Worm (Caenorhabditis elegans) whole organism, mixed stage, embryonic: ENCODE data around the gene abu-13.

Experiments used
- blmp-1 ChIP-seq: fragments of 150-350 bp; optimal IDR thresholded peaks from 2 replicates; lab custom pipeline; 2014; ENCODE audit warnings: missing biosample characterization, missing genetic modification characterization
- ceh-43 ChIP-seq: fragments of 200-800 bp; sonication (Bioruptor generic); optimal IDR thresholded peaks from 2 replicates; lab custom pipeline; 2018; ENCODE audit warnings: mild to moderate bottlenecking, missing genetic modification characterization, moderate library complexity, missing compliant biosample characterization
- elt-1 ChIP-seq: sonication (generic microtip); optimal IDR thresholded peaks from 2 replicates; lab custom pipeline; 2017; ENCODE audit warnings: missing genetic modification characterization, mild to moderate bottlenecking, missing compliant biosample characterization, antibody characterized with exemption, moderate library complexity, borderline replicate concordance; ENCODE audit not compliant: insufficient read depth
- ham-2 ChIP-seq: fragments of 200-800 bp; sonication (Bioruptor generic); optimal IDR thresholded peaks from 2 replicates; lab custom pipeline; 2018; ENCODE audit warnings: mild to moderate bottlenecking, missing genetic modification characterization, missing compliant biosample characterization
- lin-13 ChIP-seq: fragments of 150-350 bp; optimal IDR thresholded peaks from 2 replicates; lab custom pipeline; 2014; ENCODE audit warnings: missing biosample characterization, missing genetic modification characterization
- lsy-2 ChIP-seq: fragments of 150-350 bp; optimal IDR thresholded peaks from 2 replicates; lab custom pipeline; 2014; ENCODE audit warnings: missing biosample characterization, missing genetic modification characterization
- mls-2 ChIP-seq: sonication (generic microtip); optimal IDR thresholded peaks from 2 replicates; lab custom pipeline; 2016; ENCODE audit warnings: mild to moderate bottlenecking, missing genetic modification characterization, moderate library complexity, missing compliant biosample characterization
- nhr-12 ChIP-seq: fragments of 150-350 bp; optimal IDR thresholded peaks from 2 replicates; lab custom pipeline; 2014; ENCODE audit warnings: missing biosample characterization, missing genetic modification characterization
- nhr-237 ChIP-seq: fragments of 150-350 bp; optimal IDR thresholded peaks from 2 replicates; lab custom pipeline; 2014; ENCODE audit warnings: missing biosample characterization, missing genetic modification characterization
- sem-2 ChIP-seq: fragments of 200-800 bp; sonication (Bioruptor generic); optimal IDR thresholded peaks from 2 replicates; lab custom pipeline; 2018; ENCODE audit warnings: mild to moderate bottlenecking, missing genetic modification characterization, missing compliant biosample characterization
- unc-120 ChIP-seq: sonication (generic microtip); optimal IDR thresholded peaks from 2 replicates; lab custom pipeline; 2017; ENCODE audit warnings: missing genetic modification characterization, missing compliant biosample characterization; ENCODE audit not compliant: poor library complexity, severe bottlenecking
- unc-62 ChIP-seq: fragments of 150-350 bp; optimal IDR thresholded peaks from 2 replicates; lab custom pipeline; 2014; ENCODE audit warnings: missing biosample characterization, missing genetic modification reagents, missing genetic modification characterization
- zip-8 ChIP-seq: fragments of 150-350 bp; optimal IDR thresholded peaks from 2 replicates; lab custom pipeline; 2014; ENCODE audit warnings: missing biosample characterization, missing genetic modification characterization
- ztf-11 ChIP-seq: fragments of 150-350 bp; optimal IDR thresholded peaks from 2 replicates; lab custom pipeline; 2014; ENCODE audit warnings: missing biosample characterization, missing genetic modification characterization

- TF ChIP-seq unc-62 (GFP tag; lab: Kevin White, UChicago) = no peak
- TF ChIP-seq lsy-2 (tag; lab: Kevin White, UChicago) = no peak
- no peak for TF ChIP-seq mls-2 (tag; lab: Kevin White, UChicago)
- TF ChIP-seq ztf-11 (tag; lab: Kevin White, UChicago) = no peak
- no peak for TF ChIP-seq nhr-12 (tag; lab: Kevin White, UChicago)
- no peak for TF ChIP-seq ham-2 (GFP tag; lab: Kevin White, UChicago)
- no peak for TF ChIP-seq ceh-43 (GFP tag; lab: Kevin White, UChicago)
- no peak for TF ChIP-seq sem-2 (GFP tag; lab: Kevin White, UChicago)
- peak; percentile 13 for TF ChIP-seq nhr-237 (tag; lab: Kevin White, UChicago)
- no peak for TF ChIP-seq lin-13 (tag; lab: Kevin White, UChicago)
- no peak for TF ChIP-seq zip-8
- TF ChIP-seq unc-120 (tag; lab: Kevin White, UChicago) = no peak
- TF ChIP-seq elt-1 (tag; lab: Kevin White, UChicago) = no peak
- TF ChIP-seq blmp-1 (tag; lab: Kevin White, UChicago) = peak; percentile 47
Measured at ce11 chrIII:6951435-6951834, 5.7 kb upstream of the abu-13 start.
